Worm (Caenorhabditis elegans) whole organism, late embryonic: ENCODE data around the gene nhr-134.
A peak's percentile ranks its signal among the peaks of the same experiment; 100 is the strongest.

Experiments
- C38D4.7 ChIP-seq: fragments of 200-800 bp; sonication (Bioruptor generic); optimal IDR thresholded peaks from 2 replicates; lab custom pipeline; 2018; ENCODE audit warnings: mild to moderate bottlenecking, missing genetic modification characterization, moderate library complexity, missing compliant biosample characterization
- F13H6.1 ChIP-seq: sonication (generic microtip); optimal IDR thresholded peaks from 2 replicates; lab custom pipeline; 2016; ENCODE audit warnings: missing genetic modification characterization, missing compliant biosample characterization
- K02D7.2 ChIP-seq: sonication (generic microtip); optimal IDR thresholded peaks from 2 replicates; lab custom pipeline; 2017; ENCODE audit warnings: mild to moderate bottlenecking, missing genetic modification characterization, missing compliant biosample characterization
- T23F11.4 ChIP-seq: fragments of 200-800 bp; sonication (Bioruptor generic); optimal IDR thresholded peaks from 2 replicates; lab custom pipeline; 2018; ENCODE audit warnings: mild to moderate bottlenecking, missing genetic modification characterization, missing compliant biosample characterization
- Y22D7AL.16 ChIP-seq: sonication (generic microtip); optimal IDR thresholded peaks from 2 replicates; lab custom pipeline; 2016; ENCODE audit warnings: missing genetic modification characterization, missing compliant biosample characterization
- ama-1 ChIP-seq: fragments of 150-350 bp; optimal IDR thresholded peaks from 2 replicates; lab custom pipeline; 2014
- ceh-18 ChIP-seq: sonication (generic microtip); optimal IDR thresholded peaks from 2 replicates; lab custom pipeline; 2016; ENCODE audit warnings: missing genetic modification characterization, missing compliant biosample characterization
- ceh-22 ChIP-seq: sonication (generic microtip); optimal IDR thresholded peaks from 2 replicates; lab custom pipeline; 2017; ENCODE audit warnings: missing biosample characterization, missing genetic modification characterization
- ceh-24 ChIP-seq: sonication (generic microtip); optimal IDR thresholded peaks from 2 replicates; lab custom pipeline; 2016; ENCODE audit warnings: mild to moderate bottlenecking, missing genetic modification characterization, missing compliant biosample characterization
- ceh-30 ChIP-seq: fragments of 150-350 bp; optimal IDR thresholded peaks from 2 replicates; lab custom pipeline; 2014; ENCODE audit warnings: missing biosample characterization, missing genetic modification characterization
- ceh-31 ChIP-seq: sonication (generic microtip); optimal IDR thresholded peaks from 2 replicates; lab custom pipeline; 2016; ENCODE audit warnings: missing genetic modification characterization, missing compliant biosample characterization
- ceh-34 ChIP-seq: sonication (generic microtip); optimal IDR thresholded peaks from 2 replicates; lab custom pipeline; 2016; ENCODE audit warnings: mild to moderate bottlenecking, missing genetic modification characterization, missing compliant biosample characterization
- ceh-45 ChIP-seq: fragments of 200-800 bp; sonication (Bioruptor generic); IDR thresholded peaks from 2 replicates; pipeline ENCODE4 v1.3.6; 2022; ENCODE audit warnings: missing genetic modification reagents, missing genetic modification characterization, missing compliant biosample characterization
- ceh-6 ChIP-seq: fragments of 200-800 bp; sonication (Bioruptor generic); optimal IDR thresholded peaks from 2 replicates; lab custom pipeline; 2018; ENCODE audit warnings: mild to moderate bottlenecking, missing genetic modification characterization, missing compliant biosample characterization
- ceh-9 ChIP-seq: sonication (generic microtip); optimal IDR thresholded peaks from 2 replicates; lab custom pipeline; 2016; ENCODE audit warnings: mild to moderate bottlenecking, missing genetic modification characterization, inconsistent platforms, missing compliant biosample characterization
- che-1 ChIP-seq: sonication (generic microtip); optimal IDR thresholded peaks from 2 replicates; lab custom pipeline; 2016; ENCODE audit warnings: mild to moderate bottlenecking, missing genetic modification characterization, missing compliant biosample characterization
- dmd-4 ChIP-seq: sonication (generic microtip); optimal IDR thresholded peaks from 2 replicates; lab custom pipeline; 2016; ENCODE audit warnings: borderline replicate concordance, missing genetic modification characterization, missing compliant biosample characterization
- elt-2 ChIP-seq: sonication (generic microtip); optimal IDR thresholded peaks from 2 replicates; lab custom pipeline; 2016; ENCODE audit warnings: missing genetic modification reagents, missing genetic modification characterization, missing compliant biosample characterization
- elt-4 ChIP-seq: sonication (generic microtip); optimal IDR thresholded peaks from 2 replicates; lab custom pipeline; 2016; ENCODE audit warnings: missing genetic modification characterization, missing compliant biosample characterization
- eyg-1 ChIP-seq: sonication (generic microtip); optimal IDR thresholded peaks from 2 replicates; lab custom pipeline; 2016; ENCODE audit warnings: missing genotype, missing genetic modification characterization, missing compliant biosample characterization
- fax-1 ChIP-seq: sonication (generic microtip); optimal IDR thresholded peaks from 2 replicates; lab custom pipeline; 2016; ENCODE audit warnings: missing genotype, missing genetic modification characterization, missing compliant biosample characterization
- fkh-10 ChIP-seq: fragments of 150-350 bp; optimal IDR thresholded peaks from 2 replicates; lab custom pipeline; 2014; ENCODE audit warnings: missing biosample characterization, missing genetic modification reagents, missing genetic modification characterization
- fkh-6 ChIP-seq: sonication (generic microtip); optimal IDR thresholded peaks from 2 replicates; lab custom pipeline; 2016; ENCODE audit warnings: missing genetic modification characterization, missing compliant biosample characterization
- hlh-13 ChIP-seq: fragments of 200-800 bp; sonication (Bioruptor generic); optimal IDR thresholded peaks from 2 replicates; lab custom pipeline; 2018; ENCODE audit warnings: mild to moderate bottlenecking, missing genetic modification characterization, missing compliant biosample characterization
- hlh-30 ChIP-seq: sonication (generic microtip); optimal IDR thresholded peaks from 2 replicates; lab custom pipeline; 2017; ENCODE audit warnings: antibody characterized with exemption, missing genetic modification characterization, missing compliant biosample characterization; ENCODE audit not compliant: insufficient read depth
- hlh-6 ChIP-seq: sonication (generic microtip); optimal IDR thresholded peaks from 2 replicates; lab custom pipeline; 2016; ENCODE audit warnings: missing genotype, missing genetic modification characterization, missing compliant biosample characterization
- mec-3 ChIP-seq: sonication (generic microtip); optimal IDR thresholded peaks from 2 replicates; lab custom pipeline; 2016; ENCODE audit warnings: borderline replicate concordance, missing genetic modification characterization, missing compliant biosample characterization
- npax-4 ChIP-seq: sonication (generic microtip); optimal IDR thresholded peaks from 2 replicates; lab custom pipeline; 2016; ENCODE audit warnings: missing genetic modification characterization, missing compliant biosample characterization
- odd-2 ChIP-seq: sonication (generic microtip); optimal IDR thresholded peaks from 2 replicates; lab custom pipeline; 2017; ENCODE audit warnings: antibody characterized with exemption, mild to moderate bottlenecking, missing genetic modification characterization, missing compliant biosample characterization
- pag-3 ChIP-seq: sonication (generic microtip); optimal IDR thresholded peaks from 2 replicates; lab custom pipeline; 2016; ENCODE audit warnings: missing compliant biosample characterization, missing genetic modification characterization, borderline replicate concordance
- pat-9 ChIP-seq: fragments of 200-800 bp; sonication (Bioruptor generic); optimal IDR thresholded peaks from 2 replicates; lab custom pipeline; 2018; ENCODE audit warnings: mild to moderate bottlenecking, missing genetic modification characterization, moderate library complexity, missing compliant biosample characterization
- pax-1 ChIP-seq: fragments of 150-350 bp; optimal IDR thresholded peaks from 2 replicates; lab custom pipeline; 2014; ENCODE audit warnings: missing biosample characterization, missing genetic modification characterization
- pqm-1 ChIP-seq: sonication (generic microtip); optimal IDR thresholded peaks from 2 replicates; lab custom pipeline; 2016; ENCODE audit warnings: missing genetic modification characterization, missing compliant biosample characterization
- pros-1 ChIP-seq: fragments of 150-350 bp; optimal IDR thresholded peaks from 2 replicates; lab custom pipeline; 2014; ENCODE audit warnings: missing biosample characterization, missing genetic modification reagents, missing genetic modification characterization
- ref-2 ChIP-seq: sonication (generic microtip); optimal IDR thresholded peaks from 2 replicates; lab custom pipeline; 2016; ENCODE audit warnings: missing genetic modification characterization, missing compliant biosample characterization
- sdc-2 ChIP-seq: sonication (generic microtip); optimal IDR thresholded peaks from 2 replicates; lab custom pipeline; 2016; ENCODE audit warnings: missing genotype, missing genetic modification characterization, missing compliant biosample characterization
- sox-2 ChIP-seq: fragments of 200-800 bp; sonication (Bioruptor generic); IDR thresholded peaks from 2 replicates; pipeline ENCODE4 v1.3.6; 2022; ENCODE audit warnings: missing genetic modification reagents, missing genetic modification characterization, missing compliant biosample characterization
- sox-4 ChIP-seq: sonication (generic microtip); optimal IDR thresholded peaks from 2 replicates; lab custom pipeline; 2017; ENCODE audit warnings: mild to moderate bottlenecking, missing genetic modification characterization, inconsistent platforms, missing compliant biosample characterization
- ttx-3 ChIP-seq: sonication (generic microtip); optimal IDR thresholded peaks from 2 replicates; lab custom pipeline; 2016; ENCODE audit warnings: missing genetic modification reagents, missing genetic modification characterization, missing compliant biosample characterization
- unc-42 ChIP-seq: sonication (generic microtip); optimal IDR thresholded peaks from 2 replicates; lab custom pipeline; 2016; ENCODE audit warnings: missing genotype, missing genetic modification characterization, missing compliant biosample characterization
- unc-55 ChIP-seq: sonication (generic microtip); optimal IDR thresholded peaks from 2 replicates; lab custom pipeline; 2017; ENCODE audit warnings: missing biosample characterization, missing genetic modification reagents, missing genetic modification characterization
- unc-86 ChIP-seq: sonication (generic microtip); optimal IDR thresholded peaks from 2 replicates; lab custom pipeline; 2016; ENCODE audit warnings: missing genetic modification characterization, missing compliant biosample characterization
- zip-5 ChIP-seq: sonication (generic microtip); optimal IDR thresholded peaks from 2 replicates; lab custom pipeline; 2016; ENCODE audit warnings: missing genetic modification characterization, missing compliant biosample characterization
- ztf-16 ChIP-seq: sonication (generic microtip); optimal IDR thresholded peaks from 2 replicates; lab custom pipeline; 2017; ENCODE audit warnings: missing genetic modification characterization, missing compliant biosample characterization

Gene nhr-134

ce11 chrV:2264455-2264854 is 33.4 kb downstream of the nhr-134 start, which contains the start of gene nhr-183:
TSS of gene nhr-183 (minus strand) at chrV:2264634.
- TF ChIP-seq pax-1 (tag; lab: Kevin White, UChicago) (peak; percentile 69), zip-5 (tag; lab: Kevin White, UChicago) (no peak), hlh-13 (GFP tag; lab: Kevin White, UChicago) (no peak), unc-55 (no peak)

ce11 chrV:2264925-2265324 is 33.9 kb downstream of the nhr-134 start:
- no peak for TF ChIP-seq ama-1 (lab: Kevin White, UChicago)
- no peak for TF ChIP-seq Y22D7AL.16 (tag; lab: Kevin White, UChicago)
- no peak for TF ChIP-seq pat-9 (tag; lab: Kevin White, UChicago)
- no peak for TF ChIP-seq sox-4 (tag; lab: Kevin White, UChicago)
- TF ChIP-seq unc-86 (tag; lab: Kevin White, UChicago) = no peak
- no peak for TF ChIP-seq odd-2 (tag; lab: Kevin White, UChicago)
- no peak for TF ChIP-seq dmd-4 (tag; lab: Kevin White, UChicago)
- TF ChIP-seq hlh-6 (tag; lab: Kevin White, UChicago) = no peak
- TF ChIP-seq sdc-2 (tag; lab: Kevin White, UChicago) = no peak
- TF ChIP-seq unc-42 (tag; lab: Kevin White, UChicago) = no peak
- TF ChIP-seq fkh-6 = no peak
- no peak for TF ChIP-seq ceh-34 (tag; lab: Kevin White, UChicago)
- no peak for TF ChIP-seq ceh-30 (tag; lab: Kevin White, UChicago)
- no peak for TF ChIP-seq ttx-3 (tag; lab: Kevin White, UChicago)
- TF ChIP-seq ztf-16 = no peak

ce11 chrV:2266958-2267357 is 35.9 kb downstream of the nhr-134 start, which contains the start of gene nhr-275:
TSS of gene nhr-275 (minus strand) at chrV:2267058.
- TF ChIP-seq F13H6.1 (tag; lab: Kevin White, UChicago) (no peak), fkh-10 (GFP tag; lab: Kevin White, UChicago) (no peak), C38D4.7 (GFP tag; lab: Kevin White, UChicago) (no peak), hlh-6 (tag; lab: Kevin White, UChicago) (no peak), ama-1 (lab: Kevin White, UChicago) (no peak), mec-3 (tag; lab: Kevin White, UChicago) (no peak), ceh-6 (GFP tag; lab: Kevin White, UChicago) (no peak), ceh-18 (no peak), ceh-9 (no peak), ceh-22 (tag; lab: Kevin White, UChicago) (no peak), sox-4 (tag; lab: Kevin White, UChicago) (no peak), ztf-16 (no peak), ceh-31 (tag; lab: Kevin White, UChicago) (no peak), unc-86 (tag; lab: Kevin White, UChicago) (no peak), eyg-1 (tag; lab: Kevin White, UChicago) (no peak), ceh-45 (GFP tag; lab: Robert Waterston, UW) (no peak)
- TF ChIP-seq, all 69 proteins: peak for 0

- no peak for TF ChIP-seq elt-2 (tag; lab: Kevin White, UChicago)
- TF ChIP-seq zip-5 (tag; lab: Kevin White, UChicago) = no peak
- no peak for TF ChIP-seq npax-4 (tag; lab: Kevin White, UChicago)
- TF ChIP-seq che-1 (tag; lab: Kevin White, UChicago) = no peak
- no peak for TF ChIP-seq fkh-6
- no peak for TF ChIP-seq sox-2 (GFP tag; lab: Robert Waterston, UW)
- TF ChIP-seq pag-3 (tag; lab: Kevin White, UChicago) = no peak
- TF ChIP-seq elt-4 (tag; lab: Kevin White, UChicago) = no peak
- no peak for TF ChIP-seq K02D7.2 (tag; lab: Kevin White, UChicago)
- no peak for TF ChIP-seq fax-1 (tag; lab: Kevin White, UChicago)
- TF ChIP-seq dmd-4 (tag; lab: Kevin White, UChicago) = no peak
- TF ChIP-seq pros-1 (tag; lab: Kevin White, UChicago) = no peak
- TF ChIP-seq ref-2 = no peak
- no peak for TF ChIP-seq ceh-24 (tag; lab: Kevin White, UChicago)
- TF ChIP-seq T23F11.4 (GFP tag; lab: Kevin White, UChicago) = no peak
- no peak for TF ChIP-seq hlh-13 (GFP tag; lab: Kevin White, UChicago)
- TF ChIP-seq hlh-30 (tag; lab: Kevin White, UChicago) = no peak
- no peak for TF ChIP-seq unc-55
- no peak for TF ChIP-seq pqm-1
These were observed 40.7 kb downstream of the nhr-134 start, which contains the start of gene Y5H2A.1 for ce11 chrV:2271750-2272149. TSS of gene Y5H2A.1 (minus strand) at chrV:2271850.
